Worm (Caenorhabditis elegans) whole organism, L4 larva: ENCODE results near the gene sma-2.

Experiments
- R02D3.7 ChIP-seq: fragments of 150-350 bp; sonication (generic microtip); optimal IDR thresholded peaks from 3 replicates; lab custom pipeline; 2014; ENCODE audit warnings: missing biosample characterization, missing genetic modification characterization
- Y48G9A.11 ChIP-seq: fragments of 200-800 bp; sonication (Bioruptor generic); IDR thresholded peaks from 2 replicates; pipeline ENCODE4 v1.3.6; 2022; ENCODE audit warnings: missing genetic modification reagents, missing genetic modification characterization, missing compliant biosample characterization
- ZK546.5 ChIP-seq, 2 experiments: sonication (generic microtip); optimal IDR thresholded peaks; 2 replicates each; lab custom pipeline; 2017; ENCODE audit warnings: missing biosample characterization in 2 of 2, missing genetic modification characterization in 2 of 2
- aly-2 ChIP-seq: sonication (generic microtip); optimal IDR thresholded peaks from 2 replicates; lab custom pipeline; 2018; ENCODE audit warnings: missing biosample characterization, missing genetic modification characterization
- ama-1 ChIP-seq: fragments of 150-350 bp; optimal IDR thresholded peaks from 2 replicates; lab custom pipeline; 2014; ENCODE audit warnings: inconsistent platforms, mixed read lengths
- ceh-44 ChIP-seq: fragments of 200-800 bp; sonication (Bioruptor generic); IDR thresholded peaks from 2 replicates; pipeline ENCODE4 v1.3.6; 2022; ENCODE audit warnings: missing genetic modification reagents, missing genetic modification characterization, missing compliant biosample characterization
- cey-2 ChIP-seq: sonication (generic microtip); optimal IDR thresholded peaks from 3 replicates; lab custom pipeline; 2017; ENCODE audit warnings: missing genetic modification characterization, mild to moderate bottlenecking, missing compliant biosample characterization, antibody characterized with exemption, borderline replicate concordance; ENCODE audit not compliant: insufficient read depth
- daf-12 ChIP-seq: fragments of 150-350 bp; optimal IDR thresholded peaks from 2 replicates; lab custom pipeline; 2014; ENCODE audit warnings: missing biosample characterization, missing genetic modification reagents, missing genetic modification characterization
- daf-16 ChIP-seq, 3 experiments: sonication (generic microtip); optimal IDR thresholded peaks; 2 replicates each; lab custom pipeline; 2016 to 2017; ENCODE audit warnings: missing genetic modification characterization in 3 of 3, missing genetic modification reagents in 3 of 3, mild to moderate bottlenecking in 2 of 3, missing compliant biosample characterization in 2 of 3, missing biosample characterization in 1 of 3, moderate library complexity in 1 of 3
- dmd-6 ChIP-seq: fragments of 200-800 bp; sonication (Bioruptor generic); IDR thresholded peaks from 2 replicates; pipeline ENCODE4 v1.3.6; 2022; ENCODE audit warnings: missing genetic modification reagents, missing genetic modification characterization, missing compliant biosample characterization
- dmd-8 ChIP-seq: fragments of 200-800 bp; sonication (Bioruptor generic); IDR thresholded peaks from 2 replicates; pipeline ENCODE4 v1.3.6; 2022; ENCODE audit warnings: missing genetic modification characterization, missing compliant biosample characterization
- dve-1 ChIP-seq: sonication (generic microtip); optimal IDR thresholded peaks from 2 replicates; lab custom pipeline; 2017; ENCODE audit warnings: antibody characterized with exemption, mild to moderate bottlenecking, missing genetic modification characterization, missing compliant biosample characterization; ENCODE audit not compliant: insufficient read depth
- egl-27 ChIP-seq: sonication (generic microtip); optimal IDR thresholded peaks from 3 replicates; lab custom pipeline; 2017; ENCODE audit warnings: missing biosample characterization, missing genetic modification reagents, missing genetic modification characterization
- egl-43 ChIP-seq: fragments of 200-800 bp; sonication (Bioruptor generic); IDR thresholded peaks from 2 replicates; pipeline ENCODE4 v1.3.6; 2022; ENCODE audit warnings: missing genetic modification reagents, missing genetic modification characterization, missing compliant biosample characterization
- fkh-10 ChIP-seq: fragments of 150-350 bp; optimal IDR thresholded peaks from 2 replicates; lab custom pipeline; 2014; ENCODE audit warnings: missing biosample characterization, missing genetic modification reagents, missing genetic modification characterization
- hlh-11 ChIP-seq: fragments of 200-800 bp; sonication (Bioruptor generic); optimal IDR thresholded peaks from 2 replicates; lab custom pipeline; 2018; ENCODE audit warnings: mild to moderate bottlenecking, missing genetic modification characterization, missing compliant biosample characterization
- hlh-30 ChIP-seq: sonication (generic microtip); optimal IDR thresholded peaks from 2 replicates; lab custom pipeline; 2017; ENCODE audit warnings: antibody characterized with exemption, mild to moderate bottlenecking, missing genetic modification characterization, missing compliant biosample characterization; ENCODE audit not compliant: insufficient read depth
- lir-3 ChIP-seq: sonication (generic microtip); optimal IDR thresholded peaks from 2 replicates; lab custom pipeline; 2016; ENCODE audit warnings: mild to moderate bottlenecking, missing genetic modification characterization, missing compliant biosample characterization
- lsy-2 ChIP-seq, 2 experiments: fragments of 150-350 bp in 1 of 2; sonication (generic microtip) in 1 of 2; optimal IDR thresholded peaks; 2 replicates each; lab custom pipeline; 2014 to 2017; ENCODE audit warnings: missing biosample characterization in 2 of 2, missing genetic modification characterization in 2 of 2
- madf-5 ChIP-seq, 2 experiments: fragments of 200-800 bp; sonication (Bioruptor generic); IDR thresholded peaks; 2 replicates each; pipeline ENCODE4 v1.3.6; 2022; ENCODE audit warnings: missing compliant biosample characterization in 2 of 2, missing genetic modification characterization in 2 of 2
- madf-9 ChIP-seq: fragments of 200-800 bp; sonication (Bioruptor generic); conservative IDR thresholded peaks from 2 replicates; pipeline ENCODE4 v1.3.6; 2022; ENCODE audit warnings: missing genetic modification reagents, missing genetic modification characterization, missing compliant biosample characterization
- mdl-1 ChIP-seq, 2 experiments: fragments of 150-350 bp in 1 of 2; sonication (generic microtip) in 1 of 2; optimal IDR thresholded peaks; 2 replicates each; lab custom pipeline; 2014 to 2017; ENCODE audit warnings: missing biosample characterization in 2 of 2, missing genetic modification characterization in 2 of 2
- mep-1 ChIP-seq: fragments of 150-350 bp; sonication (generic microtip); optimal IDR thresholded peaks from 3 replicates; lab custom pipeline; 2014; ENCODE audit warnings: missing biosample characterization, missing genetic modification characterization
- mes-2 ChIP-seq: sonication (generic microtip); optimal IDR thresholded peaks from 2 replicates; lab custom pipeline; 2016; ENCODE audit warnings: missing genotype, mild to moderate bottlenecking, missing genetic modification characterization, missing compliant biosample characterization; ENCODE audit not compliant: poor library complexity, severe bottlenecking
- nhr-10 ChIP-seq: fragments of 150-350 bp; optimal IDR thresholded peaks from 2 replicates; lab custom pipeline; 2014; ENCODE audit warnings: missing biosample characterization, missing genetic modification characterization
- nhr-237 ChIP-seq: sonication (generic microtip); optimal IDR thresholded peaks from 2 replicates; lab custom pipeline; 2017; ENCODE audit warnings: missing biosample characterization, missing genetic modification characterization
- nhr-25 ChIP-seq: sonication (generic microtip); optimal IDR thresholded peaks from 2 replicates; lab custom pipeline; 2017; ENCODE audit warnings: missing genetic modification characterization, mild to moderate bottlenecking, missing compliant biosample characterization, antibody characterized with exemption, moderate library complexity, borderline replicate concordance; ENCODE audit not compliant: insufficient read depth
- nhr-28 ChIP-seq: fragments of 150-350 bp; optimal IDR thresholded peaks from 2 replicates; lab custom pipeline; 2014; ENCODE audit warnings: missing biosample characterization, missing genetic modification characterization
- nhr-48 ChIP-seq: sonication (generic microtip); optimal IDR thresholded peaks from 2 replicates; lab custom pipeline; 2016; ENCODE audit warnings: mild to moderate bottlenecking, missing genetic modification characterization, missing compliant biosample characterization
- nhr-6 ChIP-seq: fragments of 150-350 bp; optimal IDR thresholded peaks from 2 replicates; lab custom pipeline; 2014; ENCODE audit warnings: missing biosample characterization, missing genetic modification characterization
- nhr-77 ChIP-seq: fragments of 150-350 bp; optimal IDR thresholded peaks from 2 replicates; lab custom pipeline; 2014; ENCODE audit warnings: missing biosample characterization, missing genetic modification characterization
- php-3 ChIP-seq: fragments of 200-800 bp; sonication (Bioruptor generic); IDR thresholded peaks from 2 replicates; pipeline ENCODE4 v1.3.6; 2022; ENCODE audit warnings: missing genetic modification reagents, missing genetic modification characterization, missing compliant biosample characterization
- pqm-1 ChIP-seq: sonication (generic microtip); optimal IDR thresholded peaks from 2 replicates; lab custom pipeline; 2017; ENCODE audit warnings: missing biosample characterization, missing genetic modification characterization
- sdz-12 ChIP-seq: fragments of 200-800 bp; sonication (Bioruptor generic); optimal IDR thresholded peaks from 2 replicates; lab custom pipeline; 2018; ENCODE audit warnings: mild to moderate bottlenecking, missing genetic modification characterization, missing compliant biosample characterization
- snpc-4 ChIP-seq: fragments of 150-350 bp; optimal IDR thresholded peaks from 2 replicates; lab custom pipeline; 2014; ENCODE audit warnings: missing biosample characterization, missing genetic modification characterization
- unc-62 ChIP-seq, 3 experiments: fragments of 150-350 bp in 1 of 3; sonication (generic microtip); optimal IDR thresholded peaks in 2 of 3; peaks in 1 of 3; 1 replicate in 1 of 3; 2 replicates in 2 of 3; lab custom pipeline; 2014 to 2017; ENCODE audit warnings: missing biosample characterization in 3 of 3, missing genetic modification characterization in 3 of 3, missing genetic modification reagents in 3 of 3, missing genotype in 1 of 3
- zip-2 ChIP-seq: fragments of 150-350 bp; optimal IDR thresholded peaks from 2 replicates; lab custom pipeline; 2014; ENCODE audit warnings: missing biosample characterization, missing genetic modification characterization

Gene sma-2

ce11 chrIII:8744765-8745164, 4.7 kb upstream of the sma-2 start:
- TF ChIP-seq daf-12 (tag; lab: Kevin White, UChicago) (no peak), fkh-10 (GFP tag; lab: Kevin White, UChicago) (peak; percentile 76), cey-2 (no peak), ama-1 (lab: Kevin White, UChicago) (no peak)
- TF ChIP-seq, all 104 proteins: peak for 1

- TF ChIP-seq aly-2 (tag; lab: Kevin White, UChicago): no peak
- peak in 1 of 2 experiments; percentile 95 for TF ChIP-seq unc-62 (GFP tag; optimal IDR thresholded peaks at IDR 0.05 in 1 of 2; lab: Kevin White, UChicago)
- no peak for TF ChIP-seq unc-62 (tag; optimal IDR thresholded peaks at IDR 0.05; lab: Kevin White, UChicago)
- no peak for TF ChIP-seq zip-2
- TF ChIP-seq mes-2 (tag; lab: Kevin White, UChicago): no peak
These were observed 4.3 kb upstream of the sma-2 start for ce11 chrIII:8745214-8745613.

- TF ChIP-seq php-3 (GFP tag; lab: Robert Waterston, UW): peak; percentile 93
- TF ChIP-seq hlh-30 (tag; lab: Kevin White, UChicago): peak; percentile 2
- no peak for TF ChIP-seq madf-9 (GFP tag; lab: Robert Waterston, UW)
- TF ChIP-seq nhr-237 (tag; lab: Kevin White, UChicago): no peak
- TF ChIP-seq daf-16 (GFP tag; optimal IDR thresholded peaks at IDR 0.05; lab: Kevin White, UChicago): no peak
- TF ChIP-seq daf-16 (tag; optimal IDR thresholded peaks at IDR 0.05; lab: Kevin White, UChicago): peak; percentile 67
- no peak for TF ChIP-seq madf-5 (GFP tag; IDR thresholded peaks at IDR 0.05; lab: Robert Waterston, UW)
- TF ChIP-seq nhr-48 (tag; lab: Kevin White, UChicago): peak; percentile 24
- TF ChIP-seq snpc-4 (tag; lab: Kevin White, UChicago): no peak
- peak; percentile 78 for TF ChIP-seq hlh-11
- TF ChIP-seq dmd-6 (GFP tag; lab: Robert Waterston, UW): peak; percentile 71
- TF ChIP-seq ZK546.5 (tag; optimal IDR thresholded peaks at IDR 0.05; lab: Kevin White, UChicago): no peak
- TF ChIP-seq pqm-1: peak; percentile 92
- no peak for TF ChIP-seq nhr-10 (tag; lab: Kevin White, UChicago)
- no peak for TF ChIP-seq egl-27 (tag; lab: Kevin White, UChicago)
- peak; percentile 83 for TF ChIP-seq dve-1
- no peak for TF ChIP-seq dmd-8 (GFP tag; lab: Robert Waterston, UW)
- TF ChIP-seq nhr-77 (tag; lab: Kevin White, UChicago): peak; percentile 48
- peak; percentile 70 for TF ChIP-seq nhr-28 (tag; lab: Kevin White, UChicago)
- TF ChIP-seq mes-2 (tag; lab: Kevin White, UChicago): no peak
- no peak for TF ChIP-seq Y48G9A.11
- TF ChIP-seq unc-62 (GFP tag; optimal IDR thresholded peaks at IDR 0.05 in 1 of 2; lab: Kevin White, UChicago): no peak
- TF ChIP-seq unc-62 (tag; optimal IDR thresholded peaks at IDR 0.05; lab: Kevin White, UChicago): no peak
- TF ChIP-seq nhr-25: no peak
- no peak for TF ChIP-seq R02D3.7 (tag; lab: Kevin White, UChicago)
- peak in 1 of 2 experiments; percentile 43 for TF ChIP-seq mdl-1 (tag; optimal IDR thresholded peaks at IDR 0.05; lab: Kevin White, UChicago)
- TF ChIP-seq lsy-2 (tag; optimal IDR thresholded peaks at IDR 0.05; lab: Kevin White, UChicago): peak in 1 of 2 experiments; percentile 29
- TF ChIP-seq lir-3 (tag; lab: Kevin White, UChicago): no peak
- no peak for TF ChIP-seq sdz-12 (GFP tag; lab: Kevin White, UChicago)
- no peak for TF ChIP-seq egl-43 (GFP tag; lab: Robert Waterston, UW)
- no peak for TF ChIP-seq ceh-44 (GFP tag; lab: Robert Waterston, UW)
- peak; percentile 11 for TF ChIP-seq nhr-6 (tag; lab: Kevin White, UChicago)
- TF ChIP-seq mep-1 (tag; lab: Kevin White, UChicago): peak; percentile 37
These were observed 860 bp upstream of the sma-2 start for ce11 chrIII:8748620-8749019.
